Fruit fly (Drosophila melanogaster) whole organism, wandering third instar larva: ENCODE results near the gene meigo.

Experiments
- Dfd ChIP-seq: fragments of >200 bp; optimal IDR thresholded peaks from 2 replicates; lab custom pipeline; 2017; ENCODE audit warnings: missing biosample characterization, missing genetic modification characterization
- Hr78 ChIP-seq: fragments of >200 bp; optimal IDR thresholded peaks from 2 replicates; lab custom pipeline; 2017; ENCODE audit warnings: missing biosample characterization, missing genetic modification characterization
- Myc ChIP-seq: fragments of >200 bp; optimal IDR thresholded peaks from 2 replicates; lab custom pipeline; 2017
- Rel ChIP-seq, 2 experiments: fragments of 200-800 bp; sonication (Bioruptor generic) in 1 of 2; optimal IDR thresholded peaks; 2 replicates in 1 of 2; 3 replicates in 1 of 2; lab custom pipeline; 2016 to 2019; ENCODE audit warnings: mild to moderate bottlenecking in 2 of 2, missing biosample characterization in 2 of 2, missing genetic modification characterization in 2 of 2, moderate library complexity in 1 of 2
- Sp1 ChIP-seq: fragments of 200-800 bp; sonication (Bioruptor generic); optimal IDR thresholded peaks from 3 replicates; lab custom pipeline; 2019; ENCODE audit warnings: missing biosample characterization, mild to moderate bottlenecking, missing genetic modification characterization, moderate library complexity
- Vsx2 ChIP-seq: fragments of 200-300, 225-300 bp; sonication (Bioruptor generic); optimal IDR thresholded peaks from 2 replicates; lab custom pipeline; 2018; ENCODE audit warnings: missing biosample characterization, missing genetic modification characterization; ENCODE audit not compliant: partially characterized antibody
- brk ChIP-seq: fragments of 200-800 bp; sonication (Bioruptor generic); optimal IDR thresholded peaks from 2 replicates; lab custom pipeline; 2016; ENCODE audit warnings: missing biosample characterization, mild to moderate bottlenecking, missing genetic modification characterization
- dmrt93B ChIP-seq: fragments of 200-800 bp; sonication (Bioruptor generic); optimal IDR thresholded peaks from 2 replicates; lab custom pipeline; 2018; ENCODE audit warnings: missing biosample characterization, mild to moderate bottlenecking, missing genetic modification characterization
- fru ChIP-seq: fragments of 200-800 bp; sonication (Bioruptor generic); optimal IDR thresholded peaks from 3 replicates; lab custom pipeline; 2016; ENCODE audit warnings: missing biosample characterization, mild to moderate bottlenecking, missing genetic modification characterization
- h ChIP-seq: fragments of 200-800 bp; sonication (Bioruptor generic); optimal IDR thresholded peaks from 3 replicates; lab custom pipeline; 2016; ENCODE audit warnings: missing biosample characterization, mild to moderate bottlenecking, missing genetic modification characterization
- lola ChIP-seq: fragments of >200 bp; optimal IDR thresholded peaks from 2 replicates; lab custom pipeline; 2017; ENCODE audit warnings: missing biosample characterization, missing genetic modification characterization
- usp ChIP-seq: fragments of >200 bp; optimal IDR thresholded peaks from 2 replicates; lab custom pipeline; 2017; ENCODE audit warnings: missing biosample characterization, missing genetic modification characterization

- TF ChIP-seq h (GFP tag; lab: Kevin White, UChicago) (no peak), Vsx2 (GFP tag; lab: Kevin White, UChicago) (no peak), fru (no peak), brk (GFP tag; lab: Kevin White, UChicago) (no peak), Rel (GFP tag; optimal IDR thresholded peaks at IDR 0.05; lab: Kevin White, UChicago) (no peak), Rel (tag; optimal IDR thresholded peaks at IDR 0.05; lab: Kevin White, UChicago) (no peak), lola (GFP tag; lab: Kevin White, UChicago) (no peak), dmrt93B (GFP tag; lab: Kevin White, UChicago) (no peak), usp (GFP tag; lab: Kevin White, UChicago) (no peak), Sp1 (GFP tag; lab: Kevin White, UChicago) (no peak), Dfd (no peak), Myc (lab: Kevin White, UChicago) (no peak), Hr78 (GFP tag; lab: Kevin White, UChicago) (no peak)
Observed at dm6 chr3R:21133517-21133916, 4.6 kb upstream of the meigo start, which contains the start of gene Trm7-34.
